Fruit fly (Drosophila melanogaster): ENCODE results near the gene mRpL22.

The mRpL22 gene

dm6 chrX:16822080-16822479, 38.3 kb downstream of the mRpL22 start (continued):
- TF ChIP-seq Atf6 (GFP tag; IDR thresholded peaks at IDR 0.05) (peak; percentile 47; the same call in 1 of the 2 replicates), Gsc (GFP tag; IDR thresholded peaks at IDR 0.05) (no peak), Dbx (GFP tag; IDR thresholded peaks at IDR 0.05) (0 out of 3 replicates have a peak, but pooled peaks have one; percentile 31), ken (GFP tag; IDR thresholded peaks at IDR 0.05) (peak; percentile 50; the same call in 1 of the 3 replicates), Hmx (GFP tag; optimal IDR thresholded peaks at IDR 0.05) (no peak), Hr51 (GFP tag; optimal IDR thresholded peaks at IDR 0.05) (peak in 1 of 2 experiments; percentile 70), cato (GFP tag; optimal IDR thresholded peaks at IDR 0.05; ENCODE audit: borderline replicate concordance) (no peak), CG6854 (GFP tag; optimal IDR thresholded peaks at IDR 0.05) (no peak), CG10147 (GFP tag; optimal IDR thresholded peaks at IDR 0.05) (peak; percentile 29), CG8089 (GFP tag; optimal IDR thresholded peaks at IDR 0.05) (no peak), CG7987 (GFP tag; optimal IDR thresholded peaks at IDR 0.05) (no peak), Ptx1 (GFP tag; IDR thresholded peaks at IDR 0.05) (peak; percentile 66), fd102C (GFP tag; optimal IDR thresholded peaks at IDR 0.05) (no peak), Sox100B (GFP tag; optimal IDR thresholded peaks at IDR 0.05) (peak; percentile 22), fd64A (GFP tag; optimal IDR thresholded peaks at IDR 0.05) (no peak), CG11560 (tag; IDR thresholded peaks at IDR 0.05) (no peak), NC2α (GFP tag; optimal IDR thresholded peaks at IDR 0.05) (no peak), CG10565 (GFP tag; optimal IDR thresholded peaks at IDR 0.05) (no peak), Asciz (GFP tag; optimal IDR thresholded peaks at IDR 0.05) (no peak), fd96Cb (tag; optimal IDR thresholded peaks at IDR 0.05) (peak; percentile 53), onecut (GFP tag; IDR thresholded peaks at IDR 0.05) (peak; percentile 41), NK7.1 (GFP tag; optimal IDR thresholded peaks at IDR 0.05) (no peak), E2f1 (GFP tag; IDR thresholded peaks at IDR 0.05) (peak; percentile 53), CG6683 (GFP tag; optimal IDR thresholded peaks at IDR 0.05) (no peak), CG9797 (GFP tag; optimal IDR thresholded peaks at IDR 0.05) (no peak), CG1792 (GFP tag; optimal IDR thresholded peaks at IDR 0.05) (no peak), Myb (GFP tag; optimal IDR thresholded peaks at IDR 0.05) (no peak), abd-A (tag; optimal IDR thresholded peaks at IDR 0.05) (no peak), CG7357 (GFP tag; IDR thresholded peaks at IDR 0.05) (no peak), ato (GFP tag; IDR thresholded peaks at IDR 0.05; ENCODE audit: partially characterized antibody) (no peak), Fer3 (tag; optimal IDR thresholded peaks at IDR 0.05) (peak; percentile 49), Blimp-1 (GFP tag; optimal IDR thresholded peaks at IDR 0.05) (peak; percentile 63), dimm (GFP tag; IDR thresholded peaks at IDR 0.05) (peak; percentile 27; the same call in 1 of the 2 replicates), zfh2 (GFP tag; optimal IDR thresholded peaks at IDR 0.05) (no peak), CG9437 (GFP tag; optimal IDR thresholded peaks at IDR 0.05) (no peak), danr (GFP tag; IDR thresholded peaks at IDR 0.05) (no peak), CG17829 (tag; optimal IDR thresholded peaks at IDR 0.05) (peak; percentile 51), CG2889 (GFP tag; IDR thresholded peaks at IDR 0.05) (0 out of 3 replicates have a peak, but pooled peaks have one; percentile 46), crp (GFP tag; optimal IDR thresholded peaks at IDR 0.05) (no peak), ro (GFP tag; IDR thresholded peaks at IDR 0.05) (no peak), CG10543 (GFP tag; optimal IDR thresholded peaks at IDR 0.05) (no peak), fru (optimal IDR thresholded peaks at IDR 0.05) (no peak), Opbp (GFP tag; IDR thresholded peaks at IDR 0.05; ENCODE audit: partially characterized antibody) (no peak), pros (GFP tag; optimal IDR thresholded peaks at IDR 0.05) (no peak), CG7745 (tag; optimal IDR thresholded peaks at IDR 0.05) (no peak), caup (GFP tag; optimal IDR thresholded peaks at IDR 0.05; ENCODE audit: severe bottlenecking) (peak; percentile 21), CG6272 (GFP tag; IDR thresholded peaks at IDR 0.05) (peak; percentile 35; the same call in 1 of the 2 replicates), CG10321 (GFP tag; IDR thresholded peaks at IDR 0.05) (peak; percentile 25; the same call in 1 of the 2 replicates), CG7271 (tag; optimal IDR thresholded peaks at IDR 0.05) (no peak), CG14860 (GFP tag; IDR thresholded peaks at IDR 0.05; ENCODE audit: partially characterized antibody) (no peak)

Measured in whole organism, embryonic.